Fruit fly (Drosophila melanogaster) whole organism, embryonic: ENCODE results near the gene CG34269.

Experiments used
- Atf6 ChIP-seq: fragments of 200-800 bp; sonication (Bioruptor generic); IDR thresholded peaks from 2 replicates; pipeline ENCODE4 v1.3.6; 2022; ENCODE audit warnings: missing biosample characterization, missing genetic modification characterization
- CG10654 ChIP-seq: fragments of 200-800 bp; sonication (Bioruptor generic); optimal IDR thresholded peaks from 2 replicates; lab custom pipeline; 2016; ENCODE audit warnings: missing biosample characterization, missing genetic modification characterization
- CG12236 ChIP-seq: fragments of 200-800 bp; sonication (Bioruptor generic); optimal IDR thresholded peaks from 2 replicates; lab custom pipeline; 2016; ENCODE audit warnings: missing biosample characterization, missing genetic modification characterization
- CG13624 ChIP-seq: fragments of 200-800 bp; sonication (Bioruptor generic); optimal IDR thresholded peaks from 2 replicates; lab custom pipeline; 2016; ENCODE audit warnings: missing biosample characterization, missing genetic modification characterization
- CG1602 ChIP-seq: fragments of 200-800 bp; sonication (Bioruptor generic); optimal IDR thresholded peaks from 3 replicates; lab custom pipeline; 2016; ENCODE audit warnings: missing biosample characterization, missing genetic modification characterization
- CG17186 ChIP-seq: fragments of 200-800 bp; sonication (Bioruptor generic); optimal IDR thresholded peaks from 3 replicates; lab custom pipeline; 2017; ENCODE audit warnings: missing biosample characterization, missing genetic modification reagents, missing genetic modification characterization
- CG17359 ChIP-seq: fragments of 200-800 bp; sonication (Bioruptor generic); optimal IDR thresholded peaks from 3 replicates; lab custom pipeline; 2018; ENCODE audit warnings: missing biosample characterization, mild to moderate bottlenecking, missing genetic modification characterization, moderate library complexity
- CG17385 ChIP-seq: fragments of 200-800 bp; sonication (Bioruptor generic); optimal IDR thresholded peaks from 3 replicates; lab custom pipeline; 2018; ENCODE audit warnings: missing biosample characterization, mild to moderate bottlenecking, missing genetic modification characterization
- CG17612 ChIP-seq: fragments of 200-800 bp; sonication (Bioruptor generic); IDR thresholded peaks from 2 replicates; pipeline ENCODE4 v1.3.6; 2022; ENCODE audit warnings: missing biosample characterization, missing genetic modification characterization
- CG17802 ChIP-seq: fragments of 200-800 bp; sonication (Bioruptor generic); optimal IDR thresholded peaks from 2 replicates; lab custom pipeline; 2018; ENCODE audit warnings: missing biosample characterization, mild to moderate bottlenecking, missing genetic modification characterization, moderate library complexity
- CG17912 ChIP-seq: fragments of 200-800 bp; sonication (Bioruptor generic); optimal IDR thresholded peaks from 2 replicates; lab custom pipeline; 2018; ENCODE audit warnings: missing biosample characterization, mild to moderate bottlenecking, missing genetic modification characterization
- CG18619 ChIP-seq: fragments of 200-800 bp; sonication (Bioruptor generic); optimal IDR thresholded peaks from 3 replicates; lab custom pipeline; 2017; ENCODE audit warnings: missing biosample characterization, mild to moderate bottlenecking, missing genetic modification characterization
- CG2120 ChIP-seq: fragments of 200-800 bp; sonication (Bioruptor generic); optimal IDR thresholded peaks from 3 replicates; lab custom pipeline; 2016; ENCODE audit warnings: missing biosample characterization, missing genetic modification characterization
- CG30020 ChIP-seq: fragments of 200-800 bp; optimal IDR thresholded peaks from 2 replicates; lab custom pipeline; 2019; ENCODE audit warnings: missing biosample characterization, mild to moderate bottlenecking, missing genetic modification characterization, moderate library complexity
- CG32767 ChIP-seq: fragments of 200-800 bp; sonication (Bioruptor generic); IDR thresholded peaks from 2 replicates; pipeline ENCODE4 v1.3.6; 2022; ENCODE audit warnings: missing biosample characterization, missing genetic modification characterization
- CG33213 ChIP-seq: fragments of 200-800 bp; sonication (Bioruptor generic); optimal IDR thresholded peaks from 3 replicates; lab custom pipeline; 2016; ENCODE audit warnings: missing biosample characterization, missing genetic modification characterization
- CG4617 ChIP-seq: fragments of 200-800 bp; sonication (Bioruptor generic); optimal IDR thresholded peaks from 3 replicates; lab custom pipeline; 2016; ENCODE audit warnings: missing biosample characterization, missing genetic modification characterization, borderline replicate concordance
- CG4707 ChIP-seq: fragments of 200-800 bp; sonication (Bioruptor generic); optimal IDR thresholded peaks from 2 replicates; lab custom pipeline; 2018; ENCODE audit warnings: missing biosample characterization, mild to moderate bottlenecking, missing genetic modification characterization, moderate library complexity
- CG4820 ChIP-seq: fragments of 200-800 bp; sonication (Bioruptor generic); optimal IDR thresholded peaks from 3 replicates; lab custom pipeline; 2016; ENCODE audit warnings: missing biosample characterization, missing genetic modification characterization
- CG7839 ChIP-seq: fragments of 200-800 bp; sonication (Bioruptor generic); optimal IDR thresholded peaks from 3 replicates; lab custom pipeline; 2018; ENCODE audit warnings: missing biosample characterization, mild to moderate bottlenecking, missing genetic modification characterization, moderate library complexity
- CG8359 ChIP-seq: fragments of 200-800 bp; sonication (Bioruptor generic); optimal IDR thresholded peaks from 2 replicates; lab custom pipeline; 2017; ENCODE audit warnings: missing biosample characterization, mild to moderate bottlenecking, missing genetic modification characterization, borderline replicate concordance
- CG8478 ChIP-seq: fragments of >200 bp; optimal IDR thresholded peaks from 2 replicates; lab custom pipeline; 2018
- Dp ChIP-seq: fragments of 200-800 bp; sonication (Bioruptor generic); optimal IDR thresholded peaks from 2 replicates; lab custom pipeline; 2018; ENCODE audit warnings: missing biosample characterization, mild to moderate bottlenecking, missing genetic modification characterization, moderate library complexity
- HLH54F ChIP-seq: fragments of 200-800 bp; sonication (Bioruptor generic); optimal IDR thresholded peaks from 3 replicates; lab custom pipeline; 2016; ENCODE audit warnings: missing biosample characterization, missing genetic modification characterization
- HLHmδ ChIP-seq: fragments of 200-800 bp; sonication (Bioruptor generic); optimal IDR thresholded peaks from 2 replicates; lab custom pipeline; 2018; ENCODE audit warnings: missing biosample characterization, mild to moderate bottlenecking, missing genetic modification characterization, moderate library complexity
- Kr ChIP-seq: fragments of 200-800 bp; sonication (Bioruptor generic); optimal IDR thresholded peaks from 2 replicates; lab custom pipeline; 2017; ENCODE audit warnings: missing biosample characterization, mild to moderate bottlenecking, missing genetic modification characterization
- Optix ChIP-seq: fragments of 200-800 bp; sonication (Bioruptor generic); IDR thresholded peaks from 3 replicates; pipeline ENCODE4 v1.3.6; 2022; ENCODE audit warnings: missing biosample characterization, missing genetic modification characterization
- Side ChIP-seq: fragments of 200-800 bp; sonication (Bioruptor generic); optimal IDR thresholded peaks from 2 replicates; lab custom pipeline; 2016; ENCODE audit warnings: missing biosample characterization, missing genetic modification characterization
- Sin3A ChIP-seq: fragments of >200 bp; optimal IDR thresholded peaks from 2 replicates; lab custom pipeline; 2018
- Sox102F ChIP-seq: fragments of 200-800 bp; sonication (Bioruptor generic); optimal IDR thresholded peaks from 2 replicates; lab custom pipeline; 2018; ENCODE audit warnings: missing biosample characterization, mild to moderate bottlenecking, missing genetic modification characterization, moderate library complexity
- Tbp ChIP-seq: fragments of >200 bp; optimal IDR thresholded peaks from 2 replicates; lab custom pipeline; 2018; ENCODE audit warnings: missing biosample characterization, missing genetic modification characterization
- Trl ChIP-seq, 3 experiments: fragments of >200 bp in 2 of 3; fragments of 200-800 bp in 1 of 3; sonication (Bioruptor generic) in 1 of 3; optimal IDR thresholded peaks; 2 replicates in 1 of 3; 3 replicates in 2 of 3; lab custom pipeline; 2016 to 2017; ENCODE audit warnings: missing biosample characterization in 1 of 3, missing genetic modification characterization in 1 of 3
- Xbp1 ChIP-seq: fragments of 200-800 bp; sonication (Bioruptor generic); optimal IDR thresholded peaks from 3 replicates; lab custom pipeline; 2016; ENCODE audit warnings: missing biosample characterization, mild to moderate bottlenecking, missing genetic modification characterization
- chif ChIP-seq, 2 experiments: fragments of 200-800 bp; sonication (Bioruptor generic); optimal IDR thresholded peaks; 3 replicates each; lab custom pipeline; 2016; ENCODE audit warnings: missing biosample characterization in 2 of 2, missing genetic modification characterization in 2 of 2
- chinmo ChIP-seq: fragments of 200-800 bp; sonication (Bioruptor generic); IDR thresholded peaks from 4 replicates; pipeline ENCODE4 v1.3.6; 2022; ENCODE audit warnings: missing biosample characterization, missing genetic modification characterization; ENCODE audit not compliant: partially characterized antibody
- crc ChIP-seq: fragments of 200-800 bp; sonication (Bioruptor generic); optimal IDR thresholded peaks from 2 replicates; lab custom pipeline; 2016; ENCODE audit warnings: missing biosample characterization, missing genetic modification characterization
- croc ChIP-seq: fragments of 200-800 bp; sonication (Bioruptor generic); conservative IDR thresholded peaks from 3 replicates; pipeline ENCODE4 v1.3.6; 2022; ENCODE audit warnings: missing biosample characterization, missing genetic modification characterization
- crp ChIP-seq, 2 experiments: fragments of 200-800 bp; sonication (Bioruptor generic); optimal IDR thresholded peaks; 2 replicates in 1 of 2; 3 replicates in 1 of 2; lab custom pipeline; 2017; ENCODE audit warnings: missing biosample characterization in 2 of 2, missing genetic modification characterization in 2 of 2, mild to moderate bottlenecking in 1 of 2, moderate library complexity in 1 of 2
- dmrt99B ChIP-seq: fragments of 200-800 bp; sonication (Bioruptor generic); optimal IDR thresholded peaks from 2 replicates; lab custom pipeline; 2018; ENCODE audit warnings: missing biosample characterization, mild to moderate bottlenecking, missing genetic modification characterization, moderate library complexity
- ftz-f1 ChIP-seq: fragments of 200-800 bp; sonication (Bioruptor generic); optimal IDR thresholded peaks from 2 replicates; lab custom pipeline; 2016; ENCODE audit warnings: missing biosample characterization, missing genetic modification characterization
- grau ChIP-seq: fragments of 200-800 bp; optimal IDR thresholded peaks from 3 replicates; lab custom pipeline; 2019; ENCODE audit warnings: missing biosample characterization, mild to moderate bottlenecking, missing genetic modification characterization, moderate library complexity
- gt ChIP-seq: fragments of 200-800 bp; sonication (Bioruptor generic); IDR thresholded peaks from 2 replicates; pipeline ENCODE4 v1.3.6; 2022; ENCODE audit warnings: missing biosample characterization, missing genetic modification characterization
- ind ChIP-seq: fragments of 200-800 bp; sonication (Bioruptor generic); optimal IDR thresholded peaks from 3 replicates; lab custom pipeline; 2016; ENCODE audit warnings: missing biosample characterization, missing genetic modification characterization
- maf-S ChIP-seq: fragments of 200-800 bp; sonication (Bioruptor generic); optimal IDR thresholded peaks from 2 replicates; lab custom pipeline; 2016; ENCODE audit warnings: missing biosample characterization, missing genetic modification characterization
- rib ChIP-seq: fragments of 200-800 bp; sonication (Bioruptor generic); IDR thresholded peaks from 2 replicates; pipeline ENCODE4 v1.3.6; 2022; ENCODE audit warnings: missing biosample characterization, missing genetic modification characterization
- run ChIP-seq: fragments of 200-800 bp; sonication (Bioruptor generic); optimal IDR thresholded peaks from 3 replicates; lab custom pipeline; 2018; ENCODE audit warnings: missing biosample characterization, mild to moderate bottlenecking, missing genetic modification characterization
- sob ChIP-seq: fragments of 200-800 bp; sonication (Bioruptor generic); IDR thresholded peaks from 2 replicates; pipeline ENCODE4 v1.3.6; 2022; ENCODE audit warnings: missing biosample characterization, missing genetic modification characterization
- tin ChIP-seq: fragments of 200-800 bp; sonication (Bioruptor generic); optimal IDR thresholded peaks from 3 replicates; lab custom pipeline; 2016; ENCODE audit warnings: missing biosample characterization, missing genetic modification characterization
- tll ChIP-seq, 2 experiments: fragments of 200-800 bp in 1 of 2; fragments of >200 bp in 1 of 2; sonication (Bioruptor generic) in 1 of 2; optimal IDR thresholded peaks; 2 replicates each; lab custom pipeline; 2017 to 2019; ENCODE audit warnings: missing biosample characterization in 2 of 2, missing genetic modification characterization in 2 of 2, mild to moderate bottlenecking in 1 of 2, moderate library complexity in 1 of 2
- trem ChIP-seq: fragments of 200-800 bp; optimal IDR thresholded peaks from 3 replicates; lab custom pipeline; 2019; ENCODE audit warnings: missing biosample characterization, mild to moderate bottlenecking, missing genetic modification characterization, moderate library complexity

CG34269 gene

DNA sequence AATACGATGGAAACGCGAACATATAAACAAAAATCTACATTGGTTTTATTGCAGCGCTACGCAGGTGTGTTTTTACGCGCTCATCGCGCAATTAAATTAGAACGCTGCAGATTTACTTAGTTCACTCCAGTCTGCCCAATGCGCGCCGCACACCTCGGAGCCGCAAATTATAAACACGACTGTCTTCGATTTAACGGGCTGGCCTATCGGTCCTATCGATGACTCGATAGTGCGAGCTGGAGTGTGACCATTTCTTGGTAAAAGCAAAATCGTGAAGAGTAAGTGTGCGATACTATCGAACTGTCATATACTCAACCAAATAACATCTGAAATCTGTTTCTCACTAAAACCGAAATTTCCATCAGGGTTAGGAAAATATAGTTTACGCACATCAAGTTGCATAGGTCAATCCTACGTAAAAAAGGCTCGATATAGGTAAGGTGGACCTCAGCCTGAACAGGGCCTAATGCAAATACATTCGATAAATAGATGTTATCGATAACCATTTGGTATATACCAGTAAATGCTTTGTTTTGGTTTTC, 12.4 kb downstream of the CG34269 start, which contains the start of the genes klar and BORCS6 (continued):
- peak; percentile 48 for TF ChIP-seq Dp
- TF ChIP-seq ftz-f1 (GFP tag; lab: Kevin White, UChicago), result no peak
- TF ChIP-seq tll (GFP tag; optimal IDR thresholded peaks at IDR 0.05; lab: Kevin White, UChicago), result peak in 1 of 2 experiments; percentile 88
- peak; percentile 55 for TF ChIP-seq CG7839 (tag; lab: Kevin White, UChicago)
- TF ChIP-seq CG17186 (GFP tag; lab: Kevin White, UChicago), result peak; percentile 91
- TF ChIP-seq maf-S, result peak; percentile 68
- peak; percentile 59 for TF ChIP-seq Atf6 (GFP tag; lab: Robert Waterston, UW)
- TF ChIP-seq CG17359 (tag; lab: Kevin White, UChicago), result peak; percentile 10
- peak; percentile 54 for TF ChIP-seq Side (GFP tag; lab: Kevin White, UChicago)
- no peak for TF ChIP-seq Tbp (GFP tag; lab: Kevin White, UChicago)
- TF ChIP-seq crc (GFP tag; lab: Kevin White, UChicago), result peak; percentile 23
- TF ChIP-seq CG33213 (GFP tag; lab: Kevin White, UChicago), result peak; percentile 93
- no peak for TF ChIP-seq CG8478 (lab: Kevin White, UChicago)
- TF ChIP-seq croc (GFP tag; lab: Robert Waterston, UW), result no peak
- TF ChIP-seq trem (tag; lab: Kevin White, UChicago), result peak; percentile 81
- peak; percentile 59 for TF ChIP-seq sob (GFP tag; lab: Robert Waterston, UW)
- peak; percentile 6 for TF ChIP-seq CG4820 (GFP tag; lab: Kevin White, UChicago)
- TF ChIP-seq run (tag; lab: Kevin White, UChicago), result peak; percentile 29
- TF ChIP-seq CG10654 (GFP tag; lab: Kevin White, UChicago), result peak; percentile 53
- TF ChIP-seq HLH54F (GFP tag; lab: Kevin White, UChicago), result peak; percentile 75
- TF ChIP-seq CG2120 (GFP tag; lab: Kevin White, UChicago), result peak; percentile 86
- TF ChIP-seq gt (GFP tag; lab: Robert Waterston, UW), result no peak
- TF ChIP-seq Sox102F, result peak; percentile 48
- peak; percentile 77 for TF ChIP-seq Xbp1 (GFP tag; lab: Kevin White, UChicago)
- peak; percentile 96 for TF ChIP-seq Sin3A (lab: Kevin White, UChicago)
- TF ChIP-seq tin (GFP tag; lab: Kevin White, UChicago), result peak; percentile 59
- TF ChIP-seq Trl (optimal IDR thresholded peaks at IDR 0.05; lab: Kevin White, UChicago), result peak in 1 of 2 experiments; percentile 13
- peak; percentile 59 for TF ChIP-seq Trl (GFP tag; optimal IDR thresholded peaks at IDR 0.05; lab: Kevin White, UChicago)
- peak; percentile 18 for TF ChIP-seq CG12236 (GFP tag; lab: Kevin White, UChicago)
- peak; percentile 43 for TF ChIP-seq CG1602 (GFP tag; lab: Kevin White, UChicago)
- TF ChIP-seq chif (GFP tag; optimal IDR thresholded peaks at IDR 0.05; lab: Kevin White, UChicago), result peak; percentile 38 to 54
- no peak for TF ChIP-seq Kr
- TF ChIP-seq CG17912 (GFP tag; lab: Kevin White, UChicago), result peak; percentile 3
- peak; percentile 95 for TF ChIP-seq chinmo (GFP tag; lab: Robert Waterston, UW)
- peak; percentile 4 for TF ChIP-seq dmrt99B (tag; lab: Kevin White, UChicago)
- peak; percentile 18; the same call in 1 of the 3 replicates for TF ChIP-seq Optix (GFP tag; lab: Robert Waterston, UW)
- TF ChIP-seq CG4617 (GFP tag; lab: Kevin White, UChicago), result peak; percentile 63
- peak; percentile 95 for TF ChIP-seq CG30020 (tag; lab: Kevin White, UChicago)
- peak; percentile 57 for TF ChIP-seq CG17385 (GFP tag; lab: Kevin White, UChicago)
- peak; percentile 27 for TF ChIP-seq CG4707 (GFP tag; lab: Kevin White, UChicago)
- 0 out of 2 replicates have a peak, but pooled peaks have one; percentile 26 for TF ChIP-seq rib (GFP tag; lab: Robert Waterston, UW)
- peak; percentile 67 for TF ChIP-seq ind (GFP tag; lab: Kevin White, UChicago)
- peak; percentile 60 for TF ChIP-seq CG18619 (GFP tag; lab: Kevin White, UChicago)
- peak; percentile 91 for TF ChIP-seq HLHmδ (GFP tag; lab: Kevin White, UChicago)
- TF ChIP-seq crp (GFP tag; optimal IDR thresholded peaks at IDR 0.05; lab: Kevin White, UChicago), result no peak
- TF ChIP-seq CG8359, result no peak
- no peak for TF ChIP-seq CG32767 (GFP tag; lab: Robert Waterston, UW)
- TF ChIP-seq CG13624, result peak; percentile 65
- TF ChIP-seq CG17802 (tag; lab: Kevin White, UChicago), result peak; percentile 99
- peak; percentile 63 for TF ChIP-seq grau (tag; lab: Kevin White, UChicago)
- no peak for TF ChIP-seq CG17612
